Fruit fly (Drosophila melanogaster): Measurements from ENCODE around the gene Blos3.

Blos3 gene

DNA sequence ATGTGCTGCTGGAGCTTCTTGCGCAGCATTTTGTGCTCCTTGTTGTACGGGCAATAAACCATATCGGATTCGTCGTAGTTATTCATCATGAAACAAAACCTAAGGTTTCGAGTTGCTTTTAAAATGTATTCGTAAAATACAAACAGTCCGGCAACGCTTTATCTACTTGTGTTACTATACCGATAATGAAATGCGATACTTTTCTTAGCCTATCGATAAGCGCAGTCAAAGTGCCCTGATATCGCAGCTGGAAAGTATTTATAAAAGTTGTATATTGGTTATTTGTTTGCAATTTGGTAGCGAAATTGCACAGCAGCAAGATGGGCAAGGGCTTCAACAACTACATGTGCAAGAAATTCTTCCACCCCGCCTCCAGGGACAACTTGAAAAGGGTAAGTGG is 31.4 kb downstream of the Blos3 start, which contains the start of the genes arx and CG6843:
TSS of gene arx (minus strand) at position 144 of the 400 bp plus-strand sequence.
TSS of gene CG6843 (plus strand) at position 184 of the 400 bp plus-strand sequence.
- peak; percentile 3 for TF ChIP-seq grau (tag; optimal IDR thresholded peaks at IDR 0.05)
- TF ChIP-seq HmgZ (tag; optimal IDR thresholded peaks at IDR 0.05): peak; percentile 62
- no peak for TF ChIP-seq gce (GFP tag; IDR thresholded peaks at IDR 0.05)
- TF ChIP-seq CoRest (tag; optimal IDR thresholded peaks at IDR 0.05): peak; percentile 14
- TF ChIP-seq HLH3B (GFP tag; IDR thresholded peaks at IDR 0.05): no peak
- peak; percentile 13; the same call in 1 of the 3 replicates for TF ChIP-seq CG2199 (GFP tag; IDR thresholded peaks at IDR 0.05)
- TF ChIP-seq CG6254 (GFP tag; optimal IDR thresholded peaks at IDR 0.05): no peak
- TF ChIP-seq seq (GFP tag; IDR thresholded peaks at IDR 0.05): no peak
- TF ChIP-seq CG7987 (GFP tag; optimal IDR thresholded peaks at IDR 0.05): no peak
- no peak for TF ChIP-seq Sox102F (GFP tag; optimal IDR thresholded peaks at IDR 0.05)
- TF ChIP-seq CG8478 (optimal IDR thresholded peaks at IDR 0.05): no peak
- no peak for TF ChIP-seq Hr51 (GFP tag; optimal IDR thresholded peaks at IDR 0.05)
- no peak for TF ChIP-seq Hsf (GFP tag; optimal IDR thresholded peaks at IDR 0.05)
- TF ChIP-seq tio (GFP tag; optimal IDR thresholded peaks at IDR 0.05): no peak
- no peak for TF ChIP-seq CG1792 (GFP tag; optimal IDR thresholded peaks at IDR 0.05)
- TF ChIP-seq dimm (GFP tag; IDR thresholded peaks at IDR 0.05): no peak
- TF ChIP-seq CG11247 (GFP tag; IDR thresholded peaks at IDR 0.05): no peak
- peak; percentile 17; the same call in 1 of the 3 replicates for TF ChIP-seq row (GFP tag; IDR thresholded peaks at IDR 0.05)
- TF ChIP-seq CG3281 (GFP tag; optimal IDR thresholded peaks at IDR 0.05): no peak
- TF ChIP-seq ham (GFP tag; IDR thresholded peaks at IDR 0.05): no peak
- TF ChIP-seq Mrtf (GFP tag; IDR thresholded peaks at IDR 0.05): no peak
- TF ChIP-seq cas (GFP tag; IDR thresholded peaks at IDR 0.05): no peak
- TF ChIP-seq crp (GFP tag; optimal IDR thresholded peaks at IDR 0.05): peak in 1 of 2 experiments; percentile 35
- no peak for TF ChIP-seq BtbVII (GFP tag; optimal IDR thresholded peaks at IDR 0.05)
- TF ChIP-seq zfh2 (GFP tag; optimal IDR thresholded peaks at IDR 0.05): no peak
- peak in 1 of 3 experiments; percentile 27 for TF ChIP-seq Stat92E (GFP tag; optimal IDR thresholded peaks at IDR 0.05)
- no peak for TF ChIP-seq CG12744 (GFP tag; optimal IDR thresholded peaks at IDR 0.05)
- TF ChIP-seq CG17186 (GFP tag; optimal IDR thresholded peaks at IDR 0.05): peak; percentile 64
- TF ChIP-seq knrl (GFP tag; IDR thresholded peaks at IDR 0.05; ENCODE audit: partially characterized antibody): peak; percentile 91
- peak; percentile 93 for TF ChIP-seq CG6791 (GFP tag; IDR thresholded peaks at IDR 0.05; ENCODE audit: partially characterized antibody)
- TF ChIP-seq MBD-R2 (GFP tag; IDR thresholded peaks at IDR 0.05): peak; percentile 84
- TF ChIP-seq Gsc (GFP tag; IDR thresholded peaks at IDR 0.05): no peak
- no peak for TF ChIP-seq dmrt11E (tag; optimal IDR thresholded peaks at IDR 0.05)
- TF ChIP-seq CG1024 (GFP tag; IDR thresholded peaks at IDR 0.05): no peak
- TF ChIP-seq bcd (GFP tag; optimal IDR thresholded peaks at IDR 0.05): no peak
- TF ChIP-seq CG9876 (GFP tag; optimal IDR thresholded peaks at IDR 0.05): no peak
- peak; percentile 7 for TF ChIP-seq lilli (GFP tag; optimal IDR thresholded peaks at IDR 0.05)
- peak; percentile 96 for TF ChIP-seq amos (GFP tag; IDR thresholded peaks at IDR 0.05; ENCODE audit: partially characterized antibody)
- peak; percentile 40 for TF ChIP-seq CHES-1-like (GFP tag; optimal IDR thresholded peaks at IDR 0.05)
- peak; percentile 24 for TF ChIP-seq HmgD (GFP tag; optimal IDR thresholded peaks at IDR 0.05)
- peak; percentile 39 for TF ChIP-seq psq (GFP tag; optimal IDR thresholded peaks at IDR 0.05)
- no peak for TF ChIP-seq CG10654 (GFP tag; optimal IDR thresholded peaks at IDR 0.05)
- TF ChIP-seq Drgx (GFP tag; IDR thresholded peaks at IDR 0.05): no peak
- no peak for TF ChIP-seq pho (GFP tag; optimal IDR thresholded peaks at IDR 0.05)
- TF ChIP-seq vnd (GFP tag; IDR thresholded peaks at IDR 0.05; ENCODE audit: partially characterized antibody): peak; percentile 88
- no peak for TF ChIP-seq CG6854 (GFP tag; optimal IDR thresholded peaks at IDR 0.05)
- TF ChIP-seq Asciz (GFP tag; optimal IDR thresholded peaks at IDR 0.05): no peak
- no peak for TF ChIP-seq nau (GFP tag; optimal IDR thresholded peaks at IDR 0.05)
- TF ChIP-seq Atf6 (GFP tag; IDR thresholded peaks at IDR 0.05): no peak
- TF ChIP-seq pnt (GFP tag; optimal IDR thresholded peaks at IDR 0.05): no peak
- TF ChIP-seq CG3847 (GFP tag; IDR thresholded peaks at IDR 0.05): peak; percentile 52; the same call in 1 of the 2 replicates
- TF ChIP-seq CG7357 (GFP tag; IDR thresholded peaks at IDR 0.05): no peak
